Fruit fly (Drosophila melanogaster): ENCODE data around the gene CG2147.

Gene CG2147

DNA sequence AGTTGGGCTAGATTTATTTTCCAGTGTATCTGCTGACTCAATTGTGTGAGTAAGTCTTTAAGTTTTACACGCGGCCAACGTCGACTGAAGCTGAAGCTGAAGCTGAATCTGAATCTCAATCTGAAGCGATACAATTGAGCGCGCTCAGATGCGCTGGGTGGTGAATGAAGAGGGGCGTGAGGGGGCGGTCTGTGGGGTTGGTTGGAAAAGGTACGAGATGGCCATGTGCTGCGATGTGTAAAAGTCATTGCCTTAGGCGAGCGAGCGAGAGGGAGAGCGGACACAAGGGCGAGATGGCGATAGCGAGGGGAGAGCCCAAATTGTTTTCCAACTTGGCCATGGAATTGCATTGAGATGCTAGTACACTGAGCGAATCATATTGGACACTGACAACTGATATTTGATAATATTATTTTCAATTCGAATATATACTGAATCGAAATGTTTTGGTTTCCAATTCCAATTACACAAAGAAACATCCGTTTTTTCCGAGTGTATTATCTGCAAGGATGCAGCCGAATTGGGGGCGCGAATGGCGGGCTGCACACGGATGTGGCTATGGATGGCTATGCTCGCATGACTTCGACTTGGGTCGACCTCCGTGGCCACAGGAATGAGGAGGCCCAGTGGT lies 43.8 kb upstream of the CG2147 start:
- TF ChIP-seq CG11617 (GFP tag; optimal IDR thresholded peaks at IDR 0.05) (no peak), cnc (optimal IDR thresholded peaks at IDR 0.05) (no peak), CG7101 (tag; optimal IDR thresholded peaks at IDR 0.05) (no peak), toe (GFP tag; optimal IDR thresholded peaks at IDR 0.05) (no peak), kay (GFP tag; ENCODE audit: borderline replicate concordance) (no peak)

DNA sequence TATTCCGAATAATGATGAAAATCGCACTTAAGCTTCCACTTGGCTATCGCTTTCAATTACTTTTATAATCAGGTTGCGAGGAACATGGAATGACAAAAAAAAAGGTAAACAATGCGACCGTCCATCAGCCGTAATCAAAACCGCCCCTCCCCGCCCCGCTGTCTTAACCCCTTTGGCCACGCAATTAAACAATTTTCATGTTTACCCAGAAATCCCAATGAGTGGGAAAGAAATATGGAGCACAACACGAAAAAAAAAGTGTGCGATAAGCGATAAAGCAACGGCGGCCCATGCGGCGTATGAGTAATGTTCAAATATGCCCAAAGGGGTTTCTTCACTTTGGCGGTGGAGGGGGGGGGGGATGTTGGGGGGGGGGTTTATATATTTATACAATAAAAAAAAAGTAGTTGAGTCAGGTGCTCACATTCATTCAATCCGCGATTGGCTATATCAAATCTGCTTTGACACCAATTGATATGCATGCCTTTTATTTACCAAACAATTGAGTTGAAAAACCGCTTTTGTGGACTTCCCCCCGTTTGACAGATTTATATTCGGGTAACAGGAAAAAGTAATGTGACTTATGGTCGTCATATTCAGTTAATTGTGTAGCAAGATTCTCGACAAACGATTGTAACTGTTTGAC lies 41.4 kb upstream of the CG2147 start:
- TF ChIP-seq bab1 (GFP tag; optimal IDR thresholded peaks at IDR 0.05) (no peak), kay (GFP tag; ENCODE audit: borderline replicate concordance) (peak; percentile 31), CG7101 (tag; optimal IDR thresholded peaks at IDR 0.05) (no peak), CG12768 (GFP tag; optimal IDR thresholded peaks at IDR 0.05) (no peak), cic (GFP tag; optimal IDR thresholded peaks at IDR 0.05) (peak; percentile 36), tj (GFP tag; optimal IDR thresholded peaks at IDR 0.05) (peak; percentile 84), Mnt (GFP tag; optimal IDR thresholded peaks at IDR 0.05) (peak; percentile 51), ovo (GFP tag; optimal IDR thresholded peaks at IDR 0.05) (no peak), CG7045 (GFP tag; optimal IDR thresholded peaks at IDR 0.05) (peak; percentile 24)

DNA sequence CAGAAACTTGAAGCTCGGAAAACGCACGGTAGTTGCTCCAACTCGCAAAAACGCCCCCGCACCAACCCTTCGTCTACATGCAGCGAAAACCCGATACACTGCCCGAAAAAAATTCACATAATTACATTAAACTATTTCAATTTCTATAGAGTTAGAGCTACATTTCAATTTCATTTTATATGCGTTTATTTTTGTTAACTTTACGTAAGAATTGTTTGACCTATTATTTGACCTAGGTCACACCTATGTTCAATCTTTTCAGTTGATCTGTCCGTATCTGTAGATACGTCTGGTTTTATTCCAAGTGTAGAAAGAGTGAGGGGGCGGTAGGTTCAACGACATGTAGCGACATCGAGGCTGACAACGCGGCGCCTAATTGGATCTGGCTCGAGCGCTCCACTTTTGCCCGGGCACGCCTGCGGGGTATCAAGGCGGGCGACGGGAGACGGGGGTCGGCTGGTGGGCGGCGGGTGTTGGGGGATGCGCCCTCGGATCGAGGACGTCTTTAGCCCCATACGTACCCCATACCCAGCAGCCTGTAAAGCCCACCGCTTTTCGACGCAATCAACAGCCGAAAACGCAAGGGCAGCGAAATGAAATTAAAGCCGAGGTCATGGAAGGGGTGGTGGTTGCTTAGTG lies 37.6 kb upstream of the CG2147 start:
- TF ChIP-seq tj (GFP tag; optimal IDR thresholded peaks at IDR 0.05) (peak; percentile 35), cic (GFP tag; optimal IDR thresholded peaks at IDR 0.05) (no peak)

DNA sequence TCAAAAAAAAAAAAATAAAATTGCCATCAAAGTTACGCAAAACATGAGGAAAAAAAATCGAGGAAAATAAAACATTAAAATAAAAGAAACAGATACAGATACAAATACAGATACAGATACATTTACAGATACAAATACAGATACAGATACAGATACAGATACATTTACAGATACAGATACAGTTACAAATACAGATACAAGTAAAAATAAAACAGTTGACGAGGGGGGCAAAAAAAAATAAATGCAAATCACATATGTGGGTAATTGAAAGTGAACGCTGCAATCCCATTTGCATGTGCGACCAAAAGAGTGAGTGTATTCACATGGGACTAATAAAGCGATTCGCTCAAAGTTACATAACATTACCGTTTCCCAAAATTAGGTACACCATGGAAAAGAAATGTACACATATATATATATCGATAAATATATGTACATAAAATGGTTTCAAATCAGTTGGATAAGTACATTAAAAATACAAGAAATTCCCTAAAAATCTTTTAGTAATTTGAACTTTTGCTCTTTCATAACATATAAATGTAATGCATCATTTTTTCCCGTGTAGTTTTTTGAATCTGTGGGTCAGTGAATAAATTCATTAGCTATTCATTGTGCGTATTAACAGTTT lies 34.7 kb upstream of the CG2147 start:
- TF ChIP-seq CG14711 (tag; optimal IDR thresholded peaks at IDR 0.05) (no peak), cic (GFP tag; optimal IDR thresholded peaks at IDR 0.05) (no peak), CG1620 (GFP tag; optimal IDR thresholded peaks at IDR 0.05) (no peak), CG33017 (tag; optimal IDR thresholded peaks at IDR 0.05) (no peak), pad (GFP tag; optimal IDR thresholded peaks at IDR 0.05) (no peak), Crg-1 (GFP tag; optimal IDR thresholded peaks at IDR 0.05) (no peak), CG7101 (tag; optimal IDR thresholded peaks at IDR 0.05) (no peak), kay (GFP tag; ENCODE audit: borderline replicate concordance) (no peak), Clk (GFP tag; optimal IDR thresholded peaks at IDR 0.05) (no peak), CG11617 (GFP tag; optimal IDR thresholded peaks at IDR 0.05) (no peak), ovo (GFP tag; optimal IDR thresholded peaks at IDR 0.05) (no peak), CG7045 (GFP tag; optimal IDR thresholded peaks at IDR 0.05) (no peak), cnc (optimal IDR thresholded peaks at IDR 0.05) (no peak), bab1 (GFP tag; optimal IDR thresholded peaks at IDR 0.05) (no peak), Mnt (GFP tag; optimal IDR thresholded peaks at IDR 0.05) (no peak), toe (GFP tag; optimal IDR thresholded peaks at IDR 0.05) (no peak), CG12768 (GFP tag; optimal IDR thresholded peaks at IDR 0.05) (no peak), CG5204 (GFP tag; optimal IDR thresholded peaks at IDR 0.05) (no peak)

DNA sequence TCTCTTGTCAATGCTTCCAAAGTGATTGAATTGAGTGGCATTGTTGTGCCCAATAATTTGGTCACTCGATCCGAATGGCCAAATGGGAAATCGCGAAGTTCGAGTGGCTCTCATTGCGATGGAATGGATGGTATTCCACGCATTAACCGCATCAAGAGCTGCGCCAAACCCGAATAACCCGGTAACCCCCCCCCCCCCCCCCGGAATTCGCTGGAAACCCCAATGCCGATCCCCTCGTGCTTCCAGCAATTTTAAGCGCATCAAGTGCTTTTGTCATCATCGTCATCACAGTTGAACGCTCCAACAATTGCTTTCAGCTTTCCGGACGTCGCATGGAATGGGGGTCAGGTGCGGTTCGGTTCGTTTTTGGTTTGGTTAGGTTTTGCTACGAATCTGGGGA lies 33.9 kb upstream of the CG2147 start:
- no peak for TF ChIP-seq CG12768 (GFP tag; optimal IDR thresholded peaks at IDR 0.05)
- no peak for TF ChIP-seq CG1620 (GFP tag; optimal IDR thresholded peaks at IDR 0.05)
- no peak for TF ChIP-seq Mnt (GFP tag; optimal IDR thresholded peaks at IDR 0.05)
- no peak for TF ChIP-seq kay (GFP tag; ENCODE audit: borderline replicate concordance)
- TF ChIP-seq ovo (GFP tag; optimal IDR thresholded peaks at IDR 0.05): no peak
- no peak for TF ChIP-seq Crg-1 (GFP tag; optimal IDR thresholded peaks at IDR 0.05)
- TF ChIP-seq cic (GFP tag; optimal IDR thresholded peaks at IDR 0.05): no peak
- no peak for TF ChIP-seq pad (GFP tag; optimal IDR thresholded peaks at IDR 0.05)
- no peak for TF ChIP-seq CG7101 (tag; optimal IDR thresholded peaks at IDR 0.05)
- no peak for TF ChIP-seq bab1 (GFP tag; optimal IDR thresholded peaks at IDR 0.05)
- no peak for TF ChIP-seq CG11617 (GFP tag; optimal IDR thresholded peaks at IDR 0.05)
- no peak for TF ChIP-seq tj (GFP tag; optimal IDR thresholded peaks at IDR 0.05)

DNA sequence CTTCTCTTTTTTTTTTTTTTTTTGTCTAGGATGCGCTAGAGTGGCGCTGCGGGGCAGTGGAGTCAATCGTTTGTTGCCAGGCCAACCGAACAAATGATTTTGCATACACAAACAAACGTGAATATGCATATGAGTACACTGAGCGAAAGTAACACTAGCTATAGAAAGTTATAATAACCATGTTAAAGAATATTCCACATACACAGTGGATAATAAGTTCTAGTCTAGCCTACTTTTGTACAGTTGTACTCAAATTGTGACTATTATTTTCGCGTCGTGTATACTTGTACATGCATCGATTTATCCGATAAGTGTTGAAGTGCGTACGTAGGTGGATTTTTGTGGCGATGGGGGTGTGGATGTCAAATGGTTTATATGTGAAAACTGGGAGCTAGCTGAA lies 33.4 kb upstream of the CG2147 start:
- no peak for TF ChIP-seq CG12768 (GFP tag; optimal IDR thresholded peaks at IDR 0.05)
- no peak for TF ChIP-seq Hr96 (GFP tag; optimal IDR thresholded peaks at IDR 0.05)
- no peak for TF ChIP-seq CG33017 (tag; optimal IDR thresholded peaks at IDR 0.05)
- no peak for TF ChIP-seq kay (GFP tag; ENCODE audit: borderline replicate concordance)
- TF ChIP-seq Crg-1 (GFP tag; optimal IDR thresholded peaks at IDR 0.05): no peak
- TF ChIP-seq tj (GFP tag; optimal IDR thresholded peaks at IDR 0.05): no peak
- TF ChIP-seq CG1620 (GFP tag; optimal IDR thresholded peaks at IDR 0.05): no peak
- no peak for TF ChIP-seq CG11617 (GFP tag; optimal IDR thresholded peaks at IDR 0.05)
- no peak for TF ChIP-seq Mnt (GFP tag; optimal IDR thresholded peaks at IDR 0.05)
- TF ChIP-seq toe (GFP tag; optimal IDR thresholded peaks at IDR 0.05): no peak
- TF ChIP-seq CG14711 (tag; optimal IDR thresholded peaks at IDR 0.05): no peak
- no peak for TF ChIP-seq cic (GFP tag; optimal IDR thresholded peaks at IDR 0.05)
- no peak for TF ChIP-seq ovo (GFP tag; optimal IDR thresholded peaks at IDR 0.05)
- no peak for TF ChIP-seq CG7101 (tag; optimal IDR thresholded peaks at IDR 0.05)
- no peak for TF ChIP-seq Clk (GFP tag; optimal IDR thresholded peaks at IDR 0.05)
- no peak for TF ChIP-seq cnc (optimal IDR thresholded peaks at IDR 0.05)
